Fruit fly (Drosophila melanogaster): ENCODE results near the gene Prx6a.

Gene Prx6a

dm6 chr2L:2864601-2865000, 13.4 kb downstream of the Prx6a start (continued):
- TF ChIP-seq BEAF-32 (GFP tag; optimal IDR thresholded peaks at IDR 0.05) (no peak), twi (tag; optimal IDR thresholded peaks at IDR 0.05) (no peak), CG1603 (tag; optimal IDR thresholded peaks at IDR 0.05) (peak; percentile 48), ash1 (GFP tag; optimal IDR thresholded peaks at IDR 0.05) (no peak), Awh (GFP tag; IDR thresholded peaks at IDR 0.05) (peak; percentile 24; the same call in 1 of the 2 replicates), HLHmδ (GFP tag; optimal IDR thresholded peaks at IDR 0.05) (peak; percentile 87), Bdp1 (GFP tag; optimal IDR thresholded peaks at IDR 0.05) (no peak), CG9215 (GFP tag; IDR thresholded peaks at IDR 0.05) (no peak), H15 (GFP tag; IDR thresholded peaks at IDR 0.05) (no peak), CG7839 (tag; optimal IDR thresholded peaks at IDR 0.05) (peak; percentile 2), Antp (GFP tag; optimal IDR thresholded peaks at IDR 0.05) (no peak), CG11504 (tag; optimal IDR thresholded peaks at IDR 0.05) (no peak), CG18476 (GFP tag; optimal IDR thresholded peaks at IDR 0.05) (no peak), lmd (GFP tag; IDR thresholded peaks at IDR 0.05) (no peak), run (tag; optimal IDR thresholded peaks at IDR 0.05) (no peak), Ets97D (GFP tag; optimal IDR thresholded peaks at IDR 0.05) (no peak), CG33213 (GFP tag; optimal IDR thresholded peaks at IDR 0.05) (no peak), caup (GFP tag; optimal IDR thresholded peaks at IDR 0.05; ENCODE audit: severe bottlenecking) (peak; percentile 49), CG2199 (GFP tag; IDR thresholded peaks at IDR 0.05) (no peak), Asciz (GFP tag; optimal IDR thresholded peaks at IDR 0.05) (peak; percentile 50), sens (GFP tag) (peak; percentile 65), Gug (GFP tag; IDR thresholded peaks at IDR 0.05) (no peak), CG17186 (GFP tag; optimal IDR thresholded peaks at IDR 0.05) (peak; percentile 14), CG3838 (GFP tag; optimal IDR thresholded peaks at IDR 0.05) (no peak), Sry-δ (GFP tag; optimal IDR thresholded peaks at IDR 0.05) (no peak), CG7963 (GFP tag; IDR thresholded peaks at IDR 0.05; ENCODE audit: partially characterized antibody) (no peak), CG11723 (GFP tag; optimal IDR thresholded peaks at IDR 0.05) (peak; percentile 11), br (optimal IDR thresholded peaks at IDR 0.05) (no peak), fd64A (GFP tag; optimal IDR thresholded peaks at IDR 0.05) (peak; percentile 50), ap (GFP tag; IDR thresholded peaks at IDR 0.05) (no peak), CG6683 (GFP tag; optimal IDR thresholded peaks at IDR 0.05) (no peak), inv (GFP tag; IDR thresholded peaks at IDR 0.05; ENCODE audit: partially characterized antibody) (no peak), E2f2 (GFP tag; IDR thresholded peaks at IDR 0.05) (0 out of 2 replicates have a peak, but pooled peaks have one; percentile 10), peb (GFP tag; IDR thresholded peaks at IDR 0.05) (no peak), CG7556 (GFP tag; optimal IDR thresholded peaks at IDR 0.05) (peak; percentile 7), otp (GFP tag; IDR thresholded peaks at IDR 0.05) (peak; percentile 66; the same call in 1 of the 3 replicates), corto (GFP tag; optimal IDR thresholded peaks at IDR 0.05) (no peak), B-H1 (GFP tag; IDR thresholded peaks at IDR 0.05) (no peak), unc-4 (GFP tag; IDR thresholded peaks at IDR 0.05; ENCODE audit: partially characterized antibody) (no peak), slp2 (GFP tag; optimal IDR thresholded peaks at IDR 0.05) (no peak), MTF-1 (GFP tag; optimal IDR thresholded peaks at IDR 0.05; ENCODE audit: borderline replicate concordance) (peak; percentile 34), CG3065 (GFP tag; optimal IDR thresholded peaks at IDR 0.05) (no peak), az2 (GFP tag; optimal IDR thresholded peaks at IDR 0.05) (no peak), nom (GFP tag; optimal IDR thresholded peaks at IDR 0.05) (no peak), CG10959 (GFP tag; IDR thresholded peaks at IDR 0.05) (no peak), Rfx (GFP tag; IDR thresholded peaks at IDR 0.05) (no peak), Ets65A (GFP tag) (no peak), Stat92E (GFP tag; optimal IDR thresholded peaks at IDR 0.05) (no peak), CG15696 (tag; optimal IDR thresholded peaks at IDR 0.05) (peak; percentile 2), Fer3 (tag; optimal IDR thresholded peaks at IDR 0.05) (no peak), CG15269 (tag; optimal IDR thresholded peaks at IDR 0.05) (no peak)
